Fruit fly (Drosophila melanogaster): ENCODE results near the gene Gr22d.

dm6 chr2L:1748410-1748809 is 41.8 kb downstream of the Gr22d start:
- no peak for TF ChIP-seq CG8159 (tag; optimal IDR thresholded peaks at IDR 0.05)
- no peak for TF ChIP-seq CG15710 (tag; optimal IDR thresholded peaks at IDR 0.05)
- no peak for TF ChIP-seq Pif1A (GFP tag; optimal IDR thresholded peaks at IDR 0.05)
- no peak for TF ChIP-seq D1 (tag; optimal IDR thresholded peaks at IDR 0.05)
- no peak for TF ChIP-seq CG4496 (GFP tag; IDR thresholded peaks at IDR 0.05)
- TF ChIP-seq CG14655 (GFP tag; optimal IDR thresholded peaks at IDR 0.05) = no peak
